Worm (Caenorhabditis elegans) whole organism, early embryonic: ENCODE results near the gene C12D8.9.

Experiments
- aly-1 ChIP-seq: sonication (generic microtip); optimal IDR thresholded peaks from 2 replicates; lab custom pipeline; 2016; ENCODE audit warnings: missing genetic modification characterization, missing compliant biosample characterization
- ama-1 ChIP-seq: fragments of 150-350 bp; optimal IDR thresholded peaks from 2 replicates; lab custom pipeline; 2014
- sea-1 ChIP-seq: fragments of 200-800 bp; sonication (Bioruptor generic); conservative IDR thresholded peaks from 2 replicates; pipeline ENCODE4 v1.3.6; 2022; ENCODE audit warnings: missing genetic modification characterization, missing compliant biosample characterization
- tbx-11 ChIP-seq: fragments of 200-800 bp; sonication (Bioruptor generic); IDR thresholded peaks from 2 replicates; pipeline ENCODE4 v1.3.6; 2022; ENCODE audit warnings: missing genetic modification characterization, missing compliant biosample characterization

DNA sequence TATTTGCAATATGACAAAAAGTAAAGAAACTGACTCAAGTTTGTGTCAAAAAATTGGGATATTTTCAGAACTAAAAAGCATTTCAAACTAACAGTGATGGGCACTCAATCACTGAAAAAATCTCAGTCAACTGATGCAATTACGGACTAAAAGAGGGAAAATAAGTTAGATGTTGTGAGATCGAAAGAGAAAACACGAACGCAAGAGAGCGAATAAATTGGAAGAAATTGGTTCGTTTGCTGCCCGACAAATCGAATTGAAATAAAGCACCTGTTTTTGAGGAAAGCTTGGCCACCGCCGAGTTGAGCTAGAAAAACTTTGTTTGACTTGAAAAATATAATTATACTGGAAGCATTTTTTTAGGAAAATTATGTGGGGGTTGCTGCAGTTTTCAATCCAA lies 23.0 kb upstream of the C12D8.9 start:
- TF ChIP-seq tbx-11 (GFP tag; lab: Robert Waterston, UW), result no peak
- no peak for TF ChIP-seq aly-1 (tag; lab: Kevin White, UChicago)
- no peak for TF ChIP-seq ama-1 (lab: Kevin White, UChicago)
- TF ChIP-seq sea-1, result no peak
